Worm (Caenorhabditis elegans) whole organism, late embryonic: ENCODE measurements around the gene Y47D7A.12.

ENCODE experiments used
- C08G9.2 ChIP-seq: sonication (generic microtip); optimal IDR thresholded peaks from 2 replicates; lab custom pipeline; 2016; ENCODE audit warnings: mild to moderate bottlenecking, missing genetic modification characterization, moderate library complexity, missing compliant biosample characterization
- F13H6.1 ChIP-seq: sonication (generic microtip); optimal IDR thresholded peaks from 2 replicates; lab custom pipeline; 2016; ENCODE audit warnings: missing genetic modification characterization, missing compliant biosample characterization
- K02D7.2 ChIP-seq: sonication (generic microtip); optimal IDR thresholded peaks from 2 replicates; lab custom pipeline; 2017; ENCODE audit warnings: mild to moderate bottlenecking, missing genetic modification characterization, missing compliant biosample characterization
- K09A11.1 ChIP-seq: sonication (generic microtip); optimal IDR thresholded peaks from 2 replicates; lab custom pipeline; 2017; ENCODE audit warnings: antibody characterized with exemption, mild to moderate bottlenecking, missing genetic modification characterization, missing compliant biosample characterization; ENCODE audit not compliant: insufficient read depth
- T23F11.4 ChIP-seq: fragments of 200-800 bp; sonication (Bioruptor generic); optimal IDR thresholded peaks from 2 replicates; lab custom pipeline; 2018; ENCODE audit warnings: mild to moderate bottlenecking, missing genetic modification characterization, missing compliant biosample characterization
- Y22D7AL.16 ChIP-seq: sonication (generic microtip); optimal IDR thresholded peaks from 2 replicates; lab custom pipeline; 2016; ENCODE audit warnings: missing genetic modification characterization, missing compliant biosample characterization
- ceh-18 ChIP-seq: sonication (generic microtip); optimal IDR thresholded peaks from 2 replicates; lab custom pipeline; 2016; ENCODE audit warnings: missing genetic modification characterization, missing compliant biosample characterization
- ceh-19 ChIP-seq: fragments of 200-800 bp; sonication (Bioruptor generic); optimal IDR thresholded peaks from 2 replicates; lab custom pipeline; 2018; ENCODE audit warnings: mild to moderate bottlenecking, missing genetic modification characterization, missing compliant biosample characterization
- ceh-2 ChIP-seq: sonication (generic microtip); optimal IDR thresholded peaks from 2 replicates; lab custom pipeline; 2016; ENCODE audit warnings: missing genotype, missing genetic modification characterization, missing compliant biosample characterization
- ceh-22 ChIP-seq: sonication (generic microtip); optimal IDR thresholded peaks from 2 replicates; lab custom pipeline; 2017; ENCODE audit warnings: missing biosample characterization, missing genetic modification characterization
- ceh-30 ChIP-seq: fragments of 150-350 bp; optimal IDR thresholded peaks from 2 replicates; lab custom pipeline; 2014; ENCODE audit warnings: missing biosample characterization, missing genetic modification characterization
- ceh-31 ChIP-seq: sonication (generic microtip); optimal IDR thresholded peaks from 2 replicates; lab custom pipeline; 2016; ENCODE audit warnings: missing genetic modification characterization, missing compliant biosample characterization
- ceh-6 ChIP-seq: fragments of 200-800 bp; sonication (Bioruptor generic); optimal IDR thresholded peaks from 2 replicates; lab custom pipeline; 2018; ENCODE audit warnings: mild to moderate bottlenecking, missing genetic modification characterization, missing compliant biosample characterization
- ceh-9 ChIP-seq: sonication (generic microtip); optimal IDR thresholded peaks from 2 replicates; lab custom pipeline; 2016; ENCODE audit warnings: mild to moderate bottlenecking, missing genetic modification characterization, inconsistent platforms, missing compliant biosample characterization
- elt-4 ChIP-seq: sonication (generic microtip); optimal IDR thresholded peaks from 2 replicates; lab custom pipeline; 2016; ENCODE audit warnings: missing genetic modification characterization, missing compliant biosample characterization
- ets-4 ChIP-seq: sonication (generic microtip); optimal IDR thresholded peaks from 2 replicates; lab custom pipeline; 2016; ENCODE audit warnings: missing genetic modification characterization, missing compliant biosample characterization
- hlh-13 ChIP-seq: fragments of 200-800 bp; sonication (Bioruptor generic); optimal IDR thresholded peaks from 2 replicates; lab custom pipeline; 2018; ENCODE audit warnings: mild to moderate bottlenecking, missing genetic modification characterization, missing compliant biosample characterization
- hlh-15 ChIP-seq: sonication (generic microtip); optimal IDR thresholded peaks from 2 replicates; lab custom pipeline; 2016; ENCODE audit warnings: missing genetic modification characterization, missing compliant biosample characterization
- hlh-30 ChIP-seq: sonication (generic microtip); optimal IDR thresholded peaks from 2 replicates; lab custom pipeline; 2017; ENCODE audit warnings: antibody characterized with exemption, missing genetic modification characterization, missing compliant biosample characterization; ENCODE audit not compliant: insufficient read depth
- hlh-6 ChIP-seq: sonication (generic microtip); optimal IDR thresholded peaks from 2 replicates; lab custom pipeline; 2016; ENCODE audit warnings: missing genotype, missing genetic modification characterization, missing compliant biosample characterization
- lim-6 ChIP-seq: sonication (generic microtip); optimal IDR thresholded peaks from 2 replicates; lab custom pipeline; 2016; ENCODE audit warnings: missing genetic modification characterization, missing compliant biosample characterization
- lin-11 ChIP-seq: fragments of 200-800 bp; sonication (Bioruptor generic); optimal IDR thresholded peaks from 2 replicates; lab custom pipeline; 2018; ENCODE audit warnings: mild to moderate bottlenecking, missing genetic modification characterization, missing compliant biosample characterization
- madf-2 ChIP-seq: sonication (generic microtip); optimal IDR thresholded peaks from 2 replicates; lab custom pipeline; 2017; ENCODE audit warnings: missing genetic modification characterization, missing compliant biosample characterization
- mec-3 ChIP-seq: sonication (generic microtip); optimal IDR thresholded peaks from 2 replicates; lab custom pipeline; 2016; ENCODE audit warnings: borderline replicate concordance, missing genetic modification characterization, missing compliant biosample characterization
- nhr-232 ChIP-seq: sonication (generic microtip); optimal IDR thresholded peaks from 2 replicates; lab custom pipeline; 2016; ENCODE audit warnings: missing genetic modification characterization, missing compliant biosample characterization
- pat-9 ChIP-seq: fragments of 200-800 bp; sonication (Bioruptor generic); optimal IDR thresholded peaks from 2 replicates; lab custom pipeline; 2018; ENCODE audit warnings: mild to moderate bottlenecking, missing genetic modification characterization, moderate library complexity, missing compliant biosample characterization
- pax-1 ChIP-seq: fragments of 150-350 bp; optimal IDR thresholded peaks from 2 replicates; lab custom pipeline; 2014; ENCODE audit warnings: missing biosample characterization, missing genetic modification characterization
- pha-2 ChIP-seq: sonication (generic microtip); optimal IDR thresholded peaks from 2 replicates; lab custom pipeline; 2017; ENCODE audit warnings: mild to moderate bottlenecking, missing genetic modification characterization, missing compliant biosample characterization
- pha-4 ChIP-seq: fragments of 150-350 bp; optimal IDR thresholded peaks from 2 replicates; lab custom pipeline; 2018; ENCODE audit warnings: missing biosample characterization, missing genetic modification reagents, missing genetic modification characterization
- ref-2 ChIP-seq: sonication (generic microtip); optimal IDR thresholded peaks from 2 replicates; lab custom pipeline; 2016; ENCODE audit warnings: missing genetic modification characterization, missing compliant biosample characterization
- sdc-2 ChIP-seq: sonication (generic microtip); optimal IDR thresholded peaks from 2 replicates; lab custom pipeline; 2016; ENCODE audit warnings: missing genotype, missing genetic modification characterization, missing compliant biosample characterization
- sox-4 ChIP-seq: sonication (generic microtip); optimal IDR thresholded peaks from 2 replicates; lab custom pipeline; 2017; ENCODE audit warnings: mild to moderate bottlenecking, missing genetic modification characterization, inconsistent platforms, missing compliant biosample characterization
- tbx-2 ChIP-seq: sonication (generic microtip); optimal IDR thresholded peaks from 2 replicates; lab custom pipeline; 2016; ENCODE audit warnings: missing genetic modification characterization, missing compliant biosample characterization
- unc-42 ChIP-seq: sonication (generic microtip); optimal IDR thresholded peaks from 2 replicates; lab custom pipeline; 2016; ENCODE audit warnings: missing genotype, missing genetic modification characterization, missing compliant biosample characterization
- ztf-16 ChIP-seq: sonication (generic microtip); optimal IDR thresholded peaks from 2 replicates; lab custom pipeline; 2017; ENCODE audit warnings: missing genetic modification characterization, missing compliant biosample characterization

The Y47D7A.12 gene

DNA sequence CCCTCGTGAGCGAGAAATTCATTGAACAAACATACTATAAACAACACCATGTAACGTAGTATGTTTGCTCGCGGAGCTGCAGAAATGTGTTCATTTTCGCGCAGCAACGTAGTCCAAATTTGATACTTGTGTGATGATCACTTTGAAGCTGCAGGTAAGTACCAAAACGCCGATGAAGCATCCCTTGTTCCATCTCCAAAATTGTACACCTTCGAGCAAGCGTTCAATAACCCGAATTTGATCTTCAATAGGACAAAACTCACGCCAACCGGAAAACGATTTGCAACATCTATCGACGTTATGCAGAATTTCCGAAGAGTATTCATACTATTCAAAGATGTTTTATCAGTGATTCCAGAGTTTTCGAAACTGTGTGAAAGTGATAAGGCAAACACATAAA, 18.8 kb downstream of the Y47D7A.12 start, which contains the start of gene Y47D7A.3:
TSS of gene Y47D7A.3 (plus strand) at position 301 of the 400 bp plus-strand sequence.
- TF ChIP-seq T23F11.4 (GFP tag; lab: Kevin White, UChicago) (no peak), nhr-232 (no peak), ceh-31 (tag; lab: Kevin White, UChicago) (no peak), hlh-15 (tag; lab: Kevin White, UChicago) (no peak), pax-1 (no peak), ceh-30 (tag; lab: Kevin White, UChicago) (no peak), pha-4 (tag; lab: Kevin White, UChicago) (no peak), ztf-16 (tag; lab: Kevin White, UChicago) (no peak), sdc-2 (tag; lab: Kevin White, UChicago) (no peak), hlh-6 (tag; lab: Kevin White, UChicago) (no peak), madf-2 (no peak), ceh-2 (no peak), hlh-13 (GFP tag; lab: Kevin White, UChicago) (no peak), ceh-22 (no peak)

DNA sequence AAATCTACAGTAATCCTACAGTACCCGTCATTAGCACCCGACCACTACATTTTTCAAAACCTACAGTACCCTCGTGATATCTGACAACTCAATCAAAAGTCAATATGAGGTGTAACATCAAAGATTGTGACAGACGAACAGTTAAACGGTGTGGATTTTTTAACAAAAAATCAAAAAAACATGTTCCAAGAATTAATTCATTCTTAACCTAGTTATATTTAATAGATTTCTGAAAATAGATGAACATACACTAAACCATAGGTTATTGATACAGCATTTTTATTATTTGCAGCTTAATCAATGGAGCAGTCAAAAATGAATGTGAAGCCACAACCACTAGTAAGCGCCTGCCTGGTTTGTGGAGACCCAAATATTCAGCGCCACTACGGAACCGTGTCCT, 22.0 kb downstream of the Y47D7A.12 start, which contains the start of gene nhr-118:
TSS of gene nhr-118 (plus strand) at position 301 of the 400 bp plus-strand sequence.
- TF ChIP-seq lim-6 (tag; lab: Kevin White, UChicago), result no peak
- no peak for TF ChIP-seq ceh-30 (tag; lab: Kevin White, UChicago)
- no peak for TF ChIP-seq pat-9 (tag; lab: Kevin White, UChicago)
- TF ChIP-seq F13H6.1, result no peak
- no peak for TF ChIP-seq ceh-22
- TF ChIP-seq hlh-6 (tag; lab: Kevin White, UChicago), result no peak
- TF ChIP-seq ref-2 (tag; lab: Kevin White, UChicago), result no peak
- no peak for TF ChIP-seq sox-4
- no peak for TF ChIP-seq Y22D7AL.16 (tag; lab: Kevin White, UChicago)
- no peak for TF ChIP-seq ceh-9 (tag; lab: Kevin White, UChicago)
- TF ChIP-seq, all 69 proteins: peak for 0

DNA sequence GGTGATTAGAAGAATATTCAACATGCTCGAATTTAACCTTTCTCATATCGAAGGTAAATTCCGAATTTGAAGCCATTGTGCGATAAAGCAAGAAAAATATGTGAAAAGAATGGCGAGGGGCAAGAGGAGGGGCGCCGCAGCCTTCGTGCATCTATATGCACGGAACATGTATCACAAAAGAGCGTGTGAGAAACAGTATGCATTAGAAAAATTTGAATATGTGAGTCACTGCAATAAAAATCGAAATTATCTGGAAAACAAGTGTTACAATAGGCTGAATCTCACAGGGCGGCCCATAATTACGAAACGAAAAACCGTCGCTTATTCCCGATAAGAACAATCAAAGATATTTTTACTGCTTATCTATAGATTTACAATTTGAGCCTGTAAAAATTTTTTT, 27.6 kb downstream of the Y47D7A.12 start, which contains the start of gene F13A2.5:
TSS of gene F13A2.5 (minus strand) at position 101 of the 400 bp plus-strand sequence.
- TF ChIP-seq F13H6.1, result no peak
- TF ChIP-seq tbx-2 (tag; lab: Kevin White, UChicago), result no peak
- no peak for TF ChIP-seq elt-4 (tag; lab: Kevin White, UChicago)
- no peak for TF ChIP-seq madf-2
- no peak for TF ChIP-seq mec-3
- no peak for TF ChIP-seq ceh-2
- no peak for TF ChIP-seq lin-11
- no peak for TF ChIP-seq hlh-30
- no peak for TF ChIP-seq T23F11.4 (GFP tag; lab: Kevin White, UChicago)
- TF ChIP-seq K02D7.2 (tag; lab: Kevin White, UChicago), result no peak
- TF ChIP-seq hlh-13 (GFP tag; lab: Kevin White, UChicago), result no peak
- TF ChIP-seq K09A11.1 (tag; lab: Kevin White, UChicago), result no peak
- TF ChIP-seq ceh-18 (tag; lab: Kevin White, UChicago), result no peak
- no peak for TF ChIP-seq C08G9.2 (tag; lab: Kevin White, UChicago)
- TF ChIP-seq unc-42 (tag; lab: Kevin White, UChicago), result no peak
- TF ChIP-seq sdc-2 (tag; lab: Kevin White, UChicago), result no peak
- no peak for TF ChIP-seq ceh-6
- no peak for TF ChIP-seq ceh-19 (GFP tag; lab: Kevin White, UChicago)
- TF ChIP-seq ceh-30 (tag; lab: Kevin White, UChicago), result no peak
- no peak for TF ChIP-seq pha-2 (tag; lab: Kevin White, UChicago)

ce11 chrV:4400118-4400517, 29.4 kb downstream of the Y47D7A.12 start, which contains the start of gene F13A2.4:
F13A2.4 (minus strand) TSS chrV:4400218.
- TF ChIP-seq C08G9.2 (tag; lab: Kevin White, UChicago) (no peak), ets-4 (tag; lab: Kevin White, UChicago) (no peak)
